Worm (Caenorhabditis elegans) whole organism, young adult: ENCODE results near the gene sri-43.

Source experiments
- C06A6.2 ChIP-seq: fragments of 200-800 bp; sonication (Bioruptor generic); conservative IDR thresholded peaks from 2 replicates; pipeline ENCODE4 v1.3.6; 2022; ENCODE audit warnings: missing genetic modification characterization, missing compliant biosample characterization
- T26A5.8 ChIP-seq: sonication (generic microtip); optimal IDR thresholded peaks from 2 replicates; lab custom pipeline; 2016; ENCODE audit warnings: missing genetic modification characterization, missing compliant biosample characterization
- hmg-20 ChIP-seq: fragments of 200-800 bp; sonication (Bioruptor generic); IDR thresholded peaks from 2 replicates; pipeline ENCODE4 v1.3.6; 2022; ENCODE audit warnings: missing genetic modification reagents, missing genetic modification characterization, missing compliant biosample characterization
- hsf-1 ChIP-seq: fragments of 200-800 bp; sonication (Bioruptor generic); IDR thresholded peaks from 2 replicates; pipeline ENCODE4 v1.3.6; 2022; ENCODE audit warnings: missing genetic modification reagents, missing genetic modification characterization, missing compliant biosample characterization
- nhr-90 ChIP-seq: sonication (generic microtip); optimal IDR thresholded peaks from 2 replicates; lab custom pipeline; 2016; ENCODE audit warnings: missing genotype, mild to moderate bottlenecking, missing genetic modification characterization, missing compliant biosample characterization
- sea-2 ChIP-seq: fragments of 200-800 bp; sonication (Bioruptor generic); IDR thresholded peaks from 2 replicates; pipeline ENCODE4 v1.3.6; 2022; ENCODE audit warnings: missing genetic modification characterization, missing compliant biosample characterization

DNA sequence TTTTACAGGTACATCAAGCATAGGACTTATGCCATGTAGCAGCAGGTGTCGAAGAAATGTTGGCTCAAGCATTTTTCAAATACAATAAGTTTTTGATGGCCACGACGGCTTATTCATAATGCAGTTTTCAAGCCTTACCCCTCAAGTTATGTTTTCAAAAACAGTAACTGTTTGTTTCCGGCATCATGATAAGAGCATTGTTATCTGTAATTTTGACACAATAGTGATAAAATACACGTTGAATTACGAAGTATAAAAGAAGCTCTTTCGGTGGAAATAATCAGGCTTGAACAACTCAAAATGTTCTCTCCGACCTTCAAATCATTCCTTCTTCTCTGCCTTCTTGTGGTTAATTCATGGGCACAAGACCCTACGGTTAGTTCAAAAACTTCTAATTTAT is 42.4 kb downstream of the sri-43 start, which contains the start of gene clec-121:
- no peak for TF ChIP-seq hmg-20 (GFP tag; lab: Robert Waterston, UW)
- TF ChIP-seq T26A5.8 (tag; lab: Kevin White, UChicago) = no peak
- no peak for TF ChIP-seq nhr-90 (tag; lab: Kevin White, UChicago)
- TF ChIP-seq hsf-1 (GFP tag; lab: Robert Waterston, UW) = no peak
- no peak for TF ChIP-seq sea-2 (GFP tag; lab: Robert Waterston, UW)
- TF ChIP-seq C06A6.2 = no peak
